Worm (Caenorhabditis elegans) whole organism, L4/young adult: ENCODE data around the gene srh-145.

Experiments used
- W03F9.2 ChIP-seq: fragments of 150-350 bp; optimal IDR thresholded peaks from 2 replicates; lab custom pipeline; 2014; ENCODE audit warnings: missing biosample characterization, missing genetic modification characterization
- dao-5 ChIP-seq: sonication (generic microtip); optimal IDR thresholded peaks from 2 replicates; lab custom pipeline; 2016; ENCODE audit warnings: missing genotype, missing genetic modification characterization, moderate library complexity, missing compliant biosample characterization
- him-1 ChIP-seq: sonication (generic microtip); optimal IDR thresholded peaks from 2 replicates; lab custom pipeline; 2016; ENCODE audit warnings: missing genotype, missing genetic modification reagents, missing genetic modification characterization, missing compliant biosample characterization

srh-145 gene

DNA sequence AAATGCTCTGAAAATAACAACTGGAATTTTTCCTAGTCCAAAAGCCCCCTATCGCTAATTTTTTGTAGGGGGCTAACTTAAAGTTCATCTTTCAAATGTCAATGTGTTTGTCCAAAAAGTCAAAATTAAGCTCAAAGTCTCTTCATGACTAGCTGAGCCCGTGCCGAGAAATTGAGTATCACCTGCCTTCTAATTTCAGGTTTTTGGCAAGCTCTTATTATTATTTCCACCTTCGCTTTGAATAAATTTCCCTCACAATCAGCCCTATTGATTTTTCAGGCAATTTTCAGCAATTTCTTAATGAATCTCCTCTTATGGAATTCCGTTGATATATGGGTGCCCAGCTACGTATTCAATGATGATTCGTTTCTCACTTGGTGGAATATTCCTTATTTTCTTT lies 11.1 kb upstream of the srh-145 start, which contains the start of gene sre-36:
Gene sre-36 (plus strand): TSS at position 301 of the 400 bp plus-strand sequence.
- TF ChIP-seq dao-5 (tag; lab: Kevin White, UChicago) (no peak), him-1 (tag; lab: Kevin White, UChicago) (no peak), W03F9.2 (tag; lab: Kevin White, UChicago) (no peak)

DNA sequence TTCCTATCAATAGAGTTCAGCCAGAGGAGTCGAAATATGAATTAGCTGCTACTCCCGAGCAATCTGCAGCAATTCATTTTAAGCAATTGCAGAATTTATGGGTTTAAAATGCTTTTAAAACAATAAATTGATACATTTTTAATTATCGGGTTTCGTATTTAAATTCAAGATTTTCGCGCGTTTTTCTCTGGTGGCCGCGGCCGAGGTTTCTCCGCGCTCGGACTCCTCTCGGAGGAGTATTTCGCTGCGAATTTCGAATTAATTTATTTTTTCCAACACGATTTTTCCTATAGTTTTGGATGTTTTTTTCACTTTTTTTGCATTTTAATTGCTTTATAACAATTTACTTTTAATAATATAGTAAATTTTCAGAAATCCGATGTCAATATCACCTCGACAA lies 9.0 kb upstream of the srh-145 start, which contains the start of gene F13A7.14:
Gene F13A7.14 (plus strand): TSS at position 373 of the 400 bp plus-strand sequence.
- TF ChIP-seq him-1 (tag; lab: Kevin White, UChicago) = no peak
- peak; percentile 72 for TF ChIP-seq W03F9.2 (tag; lab: Kevin White, UChicago)

DNA sequence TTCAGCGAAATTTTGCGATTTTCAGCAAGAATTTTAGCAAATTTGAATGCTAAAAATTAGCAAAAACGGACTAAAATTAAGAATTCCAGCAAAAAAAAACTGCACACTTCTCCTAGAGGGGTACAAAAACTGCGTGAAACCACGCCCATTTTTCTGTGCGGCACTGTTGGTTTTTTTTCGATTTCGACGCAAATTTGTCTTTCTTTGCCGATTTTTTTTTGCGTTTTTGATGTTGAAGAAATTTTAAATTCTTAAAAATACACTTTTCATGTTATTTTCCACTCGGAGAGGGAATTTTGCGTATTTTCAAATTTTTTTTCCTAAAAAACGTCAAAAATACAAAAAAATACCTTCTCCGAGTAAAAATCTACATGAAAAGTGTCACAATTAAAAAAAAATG lies 6.5 kb upstream of the srh-145 start, which contains the start of gene syp-1:
Gene syp-1 (plus strand): TSS at position 301 of the 400 bp plus-strand sequence.
- TF ChIP-seq him-1 (tag; lab: Kevin White, UChicago) (no peak), dao-5 (tag; lab: Kevin White, UChicago) (no peak), W03F9.2 (tag; lab: Kevin White, UChicago) (no peak)

DNA sequence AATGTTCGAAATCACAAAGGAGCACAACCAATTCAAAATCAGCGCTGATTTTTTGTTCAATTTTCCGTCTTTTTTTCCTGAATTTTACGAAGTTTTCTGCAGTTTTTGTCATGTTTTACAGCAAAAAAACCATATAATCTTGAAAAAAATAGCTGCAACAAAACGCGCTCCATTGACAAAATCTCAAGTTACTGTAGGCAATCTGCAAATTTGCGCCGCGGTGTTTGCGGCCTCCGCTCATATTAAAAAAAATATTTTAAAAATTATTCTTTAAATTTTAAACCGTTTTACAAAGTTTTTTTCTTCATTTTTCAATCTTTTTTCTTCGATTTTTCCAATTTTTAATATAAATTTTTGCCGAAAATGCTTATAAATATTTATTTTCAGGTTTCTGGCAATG lies 5.1 kb upstream of the srh-145 start:
- TF ChIP-seq dao-5 (tag; lab: Kevin White, UChicago) = no peak
- no peak for TF ChIP-seq W03F9.2 (tag; lab: Kevin White, UChicago)
- no peak for TF ChIP-seq him-1 (tag; lab: Kevin White, UChicago)

ce11 chrV:16406357-16406756 lies 4.2 kb upstream of the srh-145 start:
- no peak for TF ChIP-seq dao-5 (tag; lab: Kevin White, UChicago)
- no peak for TF ChIP-seq him-1 (tag; lab: Kevin White, UChicago)
- no peak for TF ChIP-seq W03F9.2 (tag; lab: Kevin White, UChicago)

- TF ChIP-seq W03F9.2 (tag; lab: Kevin White, UChicago) = no peak
- no peak for TF ChIP-seq dao-5 (tag; lab: Kevin White, UChicago)
- TF ChIP-seq him-1 (tag; lab: Kevin White, UChicago) = no peak
Observed at ce11 chrV:16407663-16408062, 2.9 kb upstream of the srh-145 start, which contains the start of gene F26D2.3. F26D2.3 (plus strand) TSS chrV:16407963.

ce11 chrV:16417014-16417413 lies 6.5 kb downstream of the srh-145 start, which contains the start of gene str-55:
str-55 (minus strand) TSS chrV:16417114.
- TF ChIP-seq him-1 (tag; lab: Kevin White, UChicago) = no peak
- TF ChIP-seq W03F9.2 (tag; lab: Kevin White, UChicago) = no peak
- TF ChIP-seq dao-5 (tag; lab: Kevin White, UChicago) = no peak

DNA sequence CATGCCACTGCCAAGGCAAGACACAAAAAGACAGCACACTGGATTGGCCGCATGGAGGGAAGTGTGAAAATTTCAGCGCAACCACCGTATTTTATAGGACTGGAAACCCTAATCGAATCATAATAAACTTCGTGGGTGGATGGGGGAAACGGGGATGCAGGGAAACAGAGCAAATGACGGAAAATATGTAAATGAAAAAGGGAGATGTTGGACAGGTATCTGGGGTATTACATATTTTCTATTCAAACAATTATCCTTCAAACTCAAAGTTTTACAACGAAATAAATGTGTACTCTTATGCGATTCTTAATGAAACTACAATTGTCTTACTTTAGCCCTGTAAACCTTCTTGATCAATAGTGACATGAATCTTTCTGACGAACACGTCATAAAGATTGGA lies 9.3 kb downstream of the srh-145 start, which contains the start of gene F26D2.16:
Gene F26D2.16 (minus strand): TSS at position 101 of the 400 bp plus-strand sequence.
- TF ChIP-seq W03F9.2 (tag; lab: Kevin White, UChicago) (no peak), him-1 (tag; lab: Kevin White, UChicago) (no peak), dao-5 (tag; lab: Kevin White, UChicago) (no peak)

DNA sequence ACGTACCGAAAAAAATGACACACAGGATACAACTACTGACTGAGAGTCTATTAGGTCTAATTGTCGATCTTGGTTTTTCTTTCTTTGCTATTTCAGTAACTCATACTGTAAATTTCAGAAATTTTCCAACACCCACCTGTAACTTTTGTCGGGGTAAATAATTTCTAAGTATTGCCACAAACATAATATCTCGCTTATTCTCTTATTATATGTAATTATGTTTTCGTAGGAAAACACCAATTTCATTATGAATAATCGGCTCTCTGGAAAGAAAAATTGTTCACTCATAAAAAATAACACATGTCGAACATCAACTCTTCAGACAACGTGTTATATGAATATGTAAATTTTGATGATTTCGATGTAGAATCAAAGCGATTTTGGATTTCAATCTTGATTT lies 10.2 kb downstream of the srh-145 start, which contains the start of gene srw-48:
Gene srw-48 (plus strand): TSS at position 301 of the 400 bp plus-strand sequence.
- TF ChIP-seq dao-5 (tag; lab: Kevin White, UChicago) = no peak
- no peak for TF ChIP-seq W03F9.2 (tag; lab: Kevin White, UChicago)
- TF ChIP-seq him-1 (tag; lab: Kevin White, UChicago) = no peak

- TF ChIP-seq W03F9.2 (tag; lab: Kevin White, UChicago) = no peak
- TF ChIP-seq him-1 (tag; lab: Kevin White, UChicago) = no peak
- no peak for TF ChIP-seq dao-5 (tag; lab: Kevin White, UChicago)
Observed at ce11 chrV:16424428-16424827, 13.9 kb downstream of the srh-145 start, which contains the start of gene srw-29. srw-29 (minus strand) TSS chrV:16424528.

ce11 chrV:16429503-16429902 lies 19.0 kb downstream of the srh-145 start, which contains the start of gene F26D2.10:
F26D2.10 (minus strand) TSS chrV:16429603.
- TF ChIP-seq dao-5 (tag; lab: Kevin White, UChicago) (no peak), him-1 (tag; lab: Kevin White, UChicago) (no peak), W03F9.2 (tag; lab: Kevin White, UChicago) (no peak)

DNA sequence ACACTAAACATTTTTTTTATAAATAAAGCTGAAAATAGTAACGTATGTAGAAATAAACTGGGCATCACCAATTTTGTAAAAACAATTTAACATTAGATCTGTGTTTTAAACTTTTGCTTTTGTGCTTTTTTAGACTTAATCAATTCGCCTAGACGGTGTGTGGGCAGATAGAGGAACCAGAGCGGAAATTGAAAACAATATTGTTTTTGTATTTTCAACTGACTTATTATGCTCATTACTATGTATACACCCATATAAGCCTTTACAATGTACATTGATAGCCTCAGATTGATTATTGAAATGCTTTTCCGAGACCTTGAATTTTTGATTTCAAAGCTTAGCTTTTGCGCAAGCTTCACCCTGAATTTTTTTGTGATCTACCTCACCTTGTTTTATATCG lies 19.4 kb downstream of the srh-145 start, which contains the start of gene str-73:
Gene str-73 (plus strand): TSS at position 301 of the 400 bp plus-strand sequence.
- TF ChIP-seq W03F9.2 (tag; lab: Kevin White, UChicago) = no peak

- no peak for TF ChIP-seq him-1 (tag; lab: Kevin White, UChicago)
- TF ChIP-seq W03F9.2 (tag; lab: Kevin White, UChicago) = no peak
- no peak for TF ChIP-seq dao-5 (tag; lab: Kevin White, UChicago)
Observed at ce11 chrV:16433471-16433870, 23.0 kb downstream of the srh-145 start, which contains the start of gene clec-234. clec-234 (minus strand) TSS chrV:16433571.

DNA sequence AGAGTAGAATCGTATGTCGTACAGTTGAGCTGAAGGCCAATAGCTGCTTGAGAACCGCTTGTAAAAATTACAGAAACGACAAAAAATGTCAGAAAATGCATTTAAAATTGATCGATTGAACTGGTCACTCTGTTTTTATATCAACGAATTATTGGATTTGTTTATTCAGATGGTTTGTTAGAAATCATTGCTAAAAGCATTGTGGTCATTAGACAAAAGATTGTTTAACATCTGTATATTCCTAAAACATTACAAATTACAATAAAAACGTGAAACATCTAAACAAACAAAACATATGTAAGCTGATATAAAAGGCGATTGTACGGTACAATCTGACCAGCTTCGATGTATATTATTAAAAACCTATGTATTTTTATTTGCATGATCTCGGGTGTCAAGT lies 25.0 kb downstream of the srh-145 start, which contains the start of the genes F26D2.13 and F26D2.14:
Gene F26D2.13 (minus strand): TSS at position 101 of the 400 bp plus-strand sequence.
Gene F26D2.14 (plus strand): TSS at position 346 of the 400 bp plus-strand sequence.
- TF ChIP-seq dao-5 (tag; lab: Kevin White, UChicago) (no peak), him-1 (tag; lab: Kevin White, UChicago) (no peak), W03F9.2 (tag; lab: Kevin White, UChicago) (no peak)
